Worm (Caenorhabditis elegans) whole organism, L2 larva: ENCODE data around the gene memb-1.

Source experiments
- ZK546.5 ChIP-seq: sonication (generic microtip); optimal IDR thresholded peaks from 2 replicates; lab custom pipeline; 2017; ENCODE audit warnings: missing biosample characterization, missing genetic modification characterization
- ama-1 ChIP-seq: fragments of 150-350 bp; optimal IDR thresholded peaks from 2 replicates; lab custom pipeline; 2018; ENCODE audit warnings: inconsistent platforms
- dmd-4 ChIP-seq: sonication (generic microtip); optimal IDR thresholded peaks from 2 replicates; lab custom pipeline; 2017; ENCODE audit warnings: missing biosample characterization, missing genetic modification characterization
- egl-27 ChIP-seq: sonication (generic microtip); optimal IDR thresholded peaks from 3 replicates; lab custom pipeline; 2017; ENCODE audit warnings: missing biosample characterization, missing genetic modification reagents, missing genetic modification characterization
- elt-1 ChIP-seq: fragments of 150-350 bp; optimal IDR thresholded peaks from 2 replicates; lab custom pipeline; 2014; ENCODE audit warnings: missing biosample characterization, missing genetic modification characterization
- fos-1 ChIP-seq: fragments of 150-350 bp; optimal IDR thresholded peaks from 2 replicates; lab custom pipeline; 2014; ENCODE audit warnings: missing biosample characterization, missing genetic modification characterization
- lin-39 ChIP-seq: fragments of 150-350 bp; optimal IDR thresholded peaks from 2 replicates; lab custom pipeline; 2014; ENCODE audit warnings: missing biosample characterization, missing genetic modification reagents, missing genetic modification characterization
- mdl-1 ChIP-seq, 2 experiments: fragments of 150-350 bp in 1 of 2; sonication (generic microtip) in 1 of 2; optimal IDR thresholded peaks; 2 replicates each; lab custom pipeline; 2017; ENCODE audit warnings: missing biosample characterization in 2 of 2, missing genetic modification characterization in 2 of 2
- nhr-237 ChIP-seq: fragments of 150-350 bp; optimal IDR thresholded peaks from 2 replicates; lab custom pipeline; 2014; ENCODE audit warnings: missing biosample characterization, missing genetic modification characterization
- nhr-25 ChIP-seq: fragments of 150-350 bp; sonication (generic microtip); optimal IDR thresholded peaks from 3 replicates; lab custom pipeline; 2014; ENCODE audit warnings: missing biosample characterization, missing genetic modification characterization
- skn-1 ChIP-seq: sonication (generic microtip); optimal IDR thresholded peaks from 2 replicates; lab custom pipeline; 2017; ENCODE audit warnings: missing biosample characterization, missing genetic modification characterization
- sma-9 ChIP-seq, 2 experiments: fragments of 150-350 bp in 1 of 2; sonication (generic microtip) in 1 of 2; optimal IDR thresholded peaks; 2 replicates each; lab custom pipeline; 2014 to 2016; ENCODE audit warnings: missing genetic modification characterization in 2 of 2, mild to moderate bottlenecking in 1 of 2, missing biosample characterization in 1 of 2, missing compliant biosample characterization in 1 of 2, missing genetic modification reagents in 1 of 2, moderate library complexity in 1 of 2
- unc-62 ChIP-seq: fragments of 150-350 bp; optimal IDR thresholded peaks from 2 replicates; lab custom pipeline; 2014; ENCODE audit warnings: missing biosample characterization, missing genetic modification reagents, missing genetic modification characterization

DNA sequence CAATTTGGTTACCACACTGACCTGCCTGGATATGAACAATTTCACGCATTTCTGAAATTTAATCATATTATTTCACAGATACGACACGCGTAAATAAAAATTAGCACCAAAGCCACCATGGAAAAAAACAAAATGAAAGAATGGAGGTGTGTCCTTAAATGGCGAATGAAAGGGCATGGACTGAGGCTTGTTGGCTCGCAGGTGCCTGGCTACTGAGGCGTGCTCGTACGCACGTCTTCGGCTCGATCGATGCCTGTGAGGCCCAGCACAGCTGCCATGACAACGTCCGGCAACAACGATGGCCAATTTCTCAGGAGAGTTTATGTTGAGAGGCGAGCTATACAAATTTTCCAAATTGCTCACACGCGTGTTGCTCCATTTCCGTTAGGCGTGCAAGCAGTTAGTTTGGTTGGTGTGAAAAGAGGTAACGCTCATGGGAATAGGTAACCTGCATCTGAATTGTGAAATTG, 4.5 kb downstream of the memb-1 start, which contains the start of gene tbb-4:
- TF ChIP-seq unc-62 (GFP tag; lab: Kevin White, UChicago): no peak
- no peak for TF ChIP-seq mdl-1 (tag; optimal IDR thresholded peaks at IDR 0.05; lab: Kevin White, UChicago)
- TF ChIP-seq elt-1: no peak
- no peak for TF ChIP-seq skn-1 (tag; lab: Kevin White, UChicago)
- TF ChIP-seq fos-1 (tag; lab: Kevin White, UChicago): no peak
- no peak for TF ChIP-seq dmd-4
- TF ChIP-seq lin-39 (tag; lab: Kevin White, UChicago): no peak
- no peak for TF ChIP-seq ama-1 (lab: Kevin White, UChicago)
- TF ChIP-seq nhr-25 (tag; lab: Kevin White, UChicago): no peak
- TF ChIP-seq ZK546.5 (tag; lab: Kevin White, UChicago): no peak
- TF ChIP-seq egl-27 (tag; lab: Kevin White, UChicago): no peak
- TF ChIP-seq sma-9 (GFP tag; optimal IDR thresholded peaks at IDR 0.05; lab: Kevin White, UChicago): no peak
- no peak for TF ChIP-seq sma-9 (tag; optimal IDR thresholded peaks at IDR 0.05; lab: Kevin White, UChicago)
- TF ChIP-seq nhr-237 (tag; lab: Kevin White, UChicago): no peak
